Fruit fly (Drosophila melanogaster): ENCODE results near the gene CG6638.

Gene CG6638

dm6 chr3L:8584086-8584485 lies 8.2 kb upstream of the CG6638 start (continued):
- TF ChIP-seq fd3F (GFP tag; optimal IDR thresholded peaks at IDR 0.05) (peak; percentile 24), Hey (tag; optimal IDR thresholded peaks at IDR 0.05) (no peak), sisA (GFP tag; IDR thresholded peaks at IDR 0.05) (no peak), CG3847 (GFP tag; IDR thresholded peaks at IDR 0.05) (no peak), Pdp1 (GFP tag; optimal IDR thresholded peaks at IDR 0.05) (peak in 1 of 2 experiments; percentile 12), ap (GFP tag; IDR thresholded peaks at IDR 0.05) (no peak), croc (GFP tag; conservative IDR thresholded peaks at IDR 0.05) (no peak), nerfin-1 (tag; optimal IDR thresholded peaks at IDR 0.05) (no peak), disco-r (GFP tag; optimal IDR thresholded peaks at IDR 0.05) (peak; percentile 37), Doc2 (GFP tag; IDR thresholded peaks at IDR 0.05) (no peak), Doc3 (GFP tag; IDR thresholded peaks at IDR 0.05; ENCODE audit: partially characterized antibody) (no peak), CG16815 (GFP tag; optimal IDR thresholded peaks at IDR 0.05) (no peak), chm (GFP tag; IDR thresholded peaks at IDR 0.05) (no peak), CG9797 (GFP tag; optimal IDR thresholded peaks at IDR 0.05) (no peak), Oaz (GFP tag; IDR thresholded peaks at IDR 0.05) (no peak), CG8765 (GFP tag; IDR thresholded peaks at IDR 0.05) (no peak), ara (GFP tag; IDR thresholded peaks at IDR 0.05) (no peak), Scr (GFP tag; IDR thresholded peaks at IDR 0.05; ENCODE audit: partially characterized antibody) (no peak), CG1602 (GFP tag; optimal IDR thresholded peaks at IDR 0.05) (no peak), eyg (GFP tag; optimal IDR thresholded peaks at IDR 0.05) (peak; percentile 14), CG13424 (tag; optimal IDR thresholded peaks at IDR 0.05) (no peak), dm (GFP tag; optimal IDR thresholded peaks at IDR 0.05) (no peak), Elba2 (GFP tag; optimal IDR thresholded peaks at IDR 0.05) (no peak), dan (GFP tag; IDR thresholded peaks at IDR 0.05) (no peak), Chrac-16 (GFP tag; optimal IDR thresholded peaks at IDR 0.05) (no peak), H15 (GFP tag; IDR thresholded peaks at IDR 0.05) (no peak), vnd (GFP tag; IDR thresholded peaks at IDR 0.05; ENCODE audit: partially characterized antibody) (no peak), Ets97D (GFP tag; optimal IDR thresholded peaks at IDR 0.05) (no peak), CG9609 (GFP tag; optimal IDR thresholded peaks at IDR 0.05) (no peak), h (optimal IDR thresholded peaks at IDR 0.05) (no peak), fru (optimal IDR thresholded peaks at IDR 0.05) (no peak), ac (GFP tag; optimal IDR thresholded peaks at IDR 0.05) (no peak), Opbp (GFP tag; IDR thresholded peaks at IDR 0.05; ENCODE audit: partially characterized antibody) (no peak), az2 (GFP tag; optimal IDR thresholded peaks at IDR 0.05) (no peak), peb (GFP tag; IDR thresholded peaks at IDR 0.05) (no peak), crp (GFP tag; optimal IDR thresholded peaks at IDR 0.05) (no peak), CG7786 (GFP tag; optimal IDR thresholded peaks at IDR 0.05) (no peak), E2f1 (GFP tag; IDR thresholded peaks at IDR 0.05) (no peak; the same call in 1 of the 2 replicates), dpn (GFP tag; optimal IDR thresholded peaks at IDR 0.05) (peak in 1 of 2 experiments; percentile 30), esg (GFP tag; conservative IDR thresholded peaks at IDR 0.05) (no peak), Sry-δ (GFP tag; optimal IDR thresholded peaks at IDR 0.05) (no peak), tna (GFP tag; IDR thresholded peaks at IDR 0.05; ENCODE audit: partially characterized antibody) (no peak), CG9437 (GFP tag; optimal IDR thresholded peaks at IDR 0.05) (no peak), CG3065 (GFP tag; optimal IDR thresholded peaks at IDR 0.05) (no peak), CkIIα-i1 (GFP tag; IDR thresholded peaks at IDR 0.05) (peak; percentile 22; the same call in 1 of the 2 replicates), CG8281 (tag; optimal IDR thresholded peaks at IDR 0.05) (no peak), CG7928 (GFP tag; optimal IDR thresholded peaks at IDR 0.05) (no peak), slou (GFP tag; optimal IDR thresholded peaks at IDR 0.05) (no peak), vfl (GFP tag; optimal IDR thresholded peaks at IDR 0.05) (no peak), CG13775 (GFP tag; optimal IDR thresholded peaks at IDR 0.05) (no peak), CG18476 (GFP tag; optimal IDR thresholded peaks at IDR 0.05) (peak; percentile 11), scrt (GFP tag; optimal IDR thresholded peaks at IDR 0.05) (no peak), sd (tag; optimal IDR thresholded peaks at IDR 0.05) (peak; percentile 41)
